Fruit fly (Drosophila melanogaster) whole organism, embryonic: ENCODE measurements around the gene zye.

Experiments
- Abd-B ChIP-seq: fragments of 200-800 bp; sonication (Bioruptor generic); optimal IDR thresholded peaks from 2 replicates; lab custom pipeline; 2018; ENCODE audit warnings: missing biosample characterization, mild to moderate bottlenecking, missing genetic modification characterization, moderate library complexity
- BEAF-32 ChIP-seq: fragments of 200-800 bp; sonication (Bioruptor generic); optimal IDR thresholded peaks from 3 replicates; lab custom pipeline; 2017; ENCODE audit warnings: missing biosample characterization, missing genetic modification characterization, mild to moderate bottlenecking, moderate library complexity, missing genetic modification reagents
- CG1024 ChIP-seq: fragments of 200-800 bp; sonication (Bioruptor generic); IDR thresholded peaks from 2 replicates; pipeline ENCODE4 v1.3.6; 2022; ENCODE audit warnings: missing biosample characterization, missing genetic modification characterization
- CG11093 ChIP-seq: fragments of 200-800 bp; sonication (Bioruptor generic); IDR thresholded peaks from 3 replicates; pipeline ENCODE4 v1.3.6; 2022; ENCODE audit warnings: missing biosample characterization, missing genetic modification characterization
- CG11398 ChIP-seq: fragments of 200-800 bp; sonication (Bioruptor generic); optimal IDR thresholded peaks from 2 replicates; lab custom pipeline; 2016; ENCODE audit warnings: missing biosample characterization, missing genetic modification characterization
- CG11560 ChIP-seq: fragments of 200-800 bp; sonication (Bioruptor generic); IDR thresholded peaks from 3 replicates; pipeline ENCODE4 v1.3.6; 2022; ENCODE audit warnings: missing biosample characterization, missing genetic modification characterization
- CG11723 ChIP-seq: fragments of 200-800 bp; sonication (Bioruptor generic); optimal IDR thresholded peaks from 2 replicates; lab custom pipeline; 2017; ENCODE audit warnings: missing biosample characterization, mild to moderate bottlenecking, missing genetic modification characterization
- CG15011 ChIP-seq: fragments of 200-800 bp; sonication (Bioruptor generic); optimal IDR thresholded peaks from 3 replicates; lab custom pipeline; 2018; ENCODE audit warnings: missing biosample characterization, mild to moderate bottlenecking, missing genetic modification characterization
- CG15696 ChIP-seq: fragments of 200-800 bp; sonication (Bioruptor generic); optimal IDR thresholded peaks from 2 replicates; lab custom pipeline; 2019; ENCODE audit warnings: missing biosample characterization, mild to moderate bottlenecking, missing genetic modification characterization, moderate library complexity
- CG1647 ChIP-seq: fragments of 200-800 bp; sonication (Bioruptor generic); optimal IDR thresholded peaks from 3 replicates; lab custom pipeline; 2016; ENCODE audit warnings: missing biosample characterization, missing genetic modification characterization
- CG17802 ChIP-seq: fragments of 200-800 bp; sonication (Bioruptor generic); optimal IDR thresholded peaks from 2 replicates; lab custom pipeline; 2018; ENCODE audit warnings: missing biosample characterization, mild to moderate bottlenecking, missing genetic modification characterization, moderate library complexity
- CG18262 ChIP-seq: fragments of 200-800 bp; optimal IDR thresholded peaks from 3 replicates; lab custom pipeline; 2019; ENCODE audit warnings: missing biosample characterization, mild to moderate bottlenecking, missing genetic modification characterization, moderate library complexity
- CG1832 ChIP-seq: fragments of 200-800 bp; sonication (Bioruptor generic); optimal IDR thresholded peaks from 2 replicates; lab custom pipeline; 2017; ENCODE audit warnings: missing biosample characterization, mild to moderate bottlenecking, missing genetic modification characterization, inconsistent platforms
- CG2875 ChIP-seq: fragments of 200-800 bp; sonication (Bioruptor generic); optimal IDR thresholded peaks from 2 replicates; lab custom pipeline; 2017; ENCODE audit warnings: missing biosample characterization, mild to moderate bottlenecking, missing genetic modification characterization, missing genetic modification reagents
- CG34224 ChIP-seq: fragments of 200-800 bp; sonication (Bioruptor generic); IDR thresholded peaks from 3 replicates; pipeline ENCODE4 v1.3.6; 2022; ENCODE audit warnings: missing biosample characterization, missing genetic modification characterization; ENCODE audit not compliant: partially characterized antibody
- CG6272 ChIP-seq: fragments of 200-800 bp; sonication (Bioruptor generic); IDR thresholded peaks from 2 replicates; pipeline ENCODE4 v1.3.6; 2022; ENCODE audit warnings: missing biosample characterization, missing genetic modification characterization
- CG7839 ChIP-seq: fragments of 200-800 bp; sonication (Bioruptor generic); optimal IDR thresholded peaks from 3 replicates; lab custom pipeline; 2018; ENCODE audit warnings: missing biosample characterization, mild to moderate bottlenecking, missing genetic modification characterization, moderate library complexity
- CG9727 ChIP-seq: fragments of 200-800 bp; sonication (Bioruptor generic); optimal IDR thresholded peaks from 3 replicates; lab custom pipeline; 2017; ENCODE audit warnings: missing biosample characterization, mild to moderate bottlenecking, missing genetic modification characterization
- Chrac-16 ChIP-seq: fragments of 200-800 bp; sonication (Bioruptor generic); optimal IDR thresholded peaks from 3 replicates; lab custom pipeline; 2016; ENCODE audit warnings: missing biosample characterization, missing genetic modification characterization
- Dfd ChIP-seq, 2 experiments: fragments of >200 bp; optimal IDR thresholded peaks; 2 replicates each; lab custom pipeline; 2017; ENCODE audit warnings: missing biosample characterization in 2 of 2, missing genetic modification characterization in 2 of 2
- E2f1 ChIP-seq: fragments of 200-800 bp; sonication (Bioruptor generic); IDR thresholded peaks from 2 replicates; pipeline ENCODE4 v1.3.6; 2022; ENCODE audit warnings: missing biosample characterization, missing genetic modification characterization
- HmgZ ChIP-seq: fragments of 200-800 bp; sonication (Bioruptor generic); optimal IDR thresholded peaks from 2 replicates; lab custom pipeline; 2018; ENCODE audit warnings: missing biosample characterization, mild to moderate bottlenecking, missing genetic modification characterization
- Hr78 ChIP-seq, 2 experiments: fragments of 200-800 bp in 1 of 2; fragments of >200 bp in 1 of 2; sonication (Bioruptor generic) in 1 of 2; optimal IDR thresholded peaks; 2 replicates each; lab custom pipeline; 2017 to 2019; ENCODE audit warnings: missing biosample characterization in 2 of 2, missing genetic modification characterization in 2 of 2, mild to moderate bottlenecking in 1 of 2, moderate library complexity in 1 of 2
- Jarid2 ChIP-seq: fragments of 200-800 bp; sonication (Bioruptor generic); optimal IDR thresholded peaks from 3 replicates; lab custom pipeline; 2017; ENCODE audit warnings: mild to moderate bottlenecking, missing biosample characterization, missing genetic modification reagents, missing genetic modification characterization
- MTF-1 ChIP-seq: fragments of 200-800 bp; sonication (Bioruptor generic); optimal IDR thresholded peaks from 2 replicates; lab custom pipeline; 2018; ENCODE audit warnings: missing biosample characterization, mild to moderate bottlenecking, missing genetic modification characterization, borderline replicate concordance
- Meics ChIP-seq: fragments of 200-800 bp; sonication (Bioruptor generic); optimal IDR thresholded peaks from 2 replicates; lab custom pipeline; 2017; ENCODE audit warnings: missing biosample characterization, mild to moderate bottlenecking, missing genetic modification characterization
- Poxn ChIP-seq: fragments of 200-800 bp; sonication (Bioruptor generic); IDR thresholded peaks from 2 replicates; pipeline ENCODE4 v1.3.6; 2022; ENCODE audit warnings: missing biosample characterization, missing genetic modification characterization
- Side ChIP-seq: fragments of 200-800 bp; sonication (Bioruptor generic); optimal IDR thresholded peaks from 2 replicates; lab custom pipeline; 2016; ENCODE audit warnings: missing biosample characterization, missing genetic modification characterization
- Sin3A ChIP-seq: fragments of >200 bp; optimal IDR thresholded peaks from 2 replicates; lab custom pipeline; 2018
- Sox100B ChIP-seq: fragments of 200-800 bp; sonication (Bioruptor generic); optimal IDR thresholded peaks from 3 replicates; lab custom pipeline; 2018; ENCODE audit warnings: missing biosample characterization, mild to moderate bottlenecking, missing genetic modification characterization
- Tbp ChIP-seq: fragments of >200 bp; optimal IDR thresholded peaks from 2 replicates; lab custom pipeline; 2018; ENCODE audit warnings: missing biosample characterization, missing genetic modification characterization
- abd-A ChIP-seq: fragments of 200-800 bp; sonication (Bioruptor generic); optimal IDR thresholded peaks from 3 replicates; lab custom pipeline; 2019; ENCODE audit warnings: missing biosample characterization, mild to moderate bottlenecking, missing genetic modification characterization, moderate library complexity
- bcd ChIP-seq: fragments of 200-800 bp; sonication (Bioruptor generic); optimal IDR thresholded peaks from 2 replicates; lab custom pipeline; 2017; ENCODE audit warnings: missing biosample characterization, mild to moderate bottlenecking, missing genetic modification characterization
- dmrt99B ChIP-seq: fragments of 200-800 bp; sonication (Bioruptor generic); optimal IDR thresholded peaks from 2 replicates; lab custom pipeline; 2018; ENCODE audit warnings: missing biosample characterization, mild to moderate bottlenecking, missing genetic modification characterization, moderate library complexity
- gcm2 ChIP-seq: fragments of 200-800 bp; sonication (Bioruptor generic); optimal IDR thresholded peaks from 2 replicates; lab custom pipeline; 2016; ENCODE audit warnings: missing biosample characterization, missing genetic modification characterization
- gem ChIP-seq: fragments of 200-800 bp; sonication (Bioruptor generic); optimal IDR thresholded peaks from 2 replicates; lab custom pipeline; 2019; ENCODE audit warnings: missing biosample characterization, mild to moderate bottlenecking, missing genetic modification characterization, moderate library complexity
- hkb ChIP-seq, 2 experiments: fragments of 200-800 bp in 1 of 2; fragments of >200 bp in 1 of 2; sonication (Bioruptor generic) in 1 of 2; IDR thresholded peaks in 1 of 2; optimal IDR thresholded peaks in 1 of 2; 2 replicates each; pipeline versions ENCODE4 v1.3.6 to Lab custom; 2017 to 2022; ENCODE audit warnings: missing biosample characterization in 1 of 2, missing genetic modification characterization in 1 of 2
- ind ChIP-seq: fragments of 200-800 bp; sonication (Bioruptor generic); optimal IDR thresholded peaks from 3 replicates; lab custom pipeline; 2016; ENCODE audit warnings: missing biosample characterization, missing genetic modification characterization
- lab ChIP-seq: fragments of 200-800 bp; sonication (Bioruptor generic); optimal IDR thresholded peaks from 3 replicates; lab custom pipeline; 2017; ENCODE audit warnings: missing biosample characterization, missing genetic modification characterization, mild to moderate bottlenecking, moderate library complexity, missing genetic modification reagents
- nerfin-2 ChIP-seq: fragments of 200-800 bp; sonication (Bioruptor generic); IDR thresholded peaks from 2 replicates; pipeline ENCODE4 v1.3.6; 2022; ENCODE audit warnings: missing biosample characterization, missing genetic modification characterization; ENCODE audit not compliant: partially characterized antibody
- pan ChIP-seq, 4 experiments: fragments of >200 bp in 3 of 4; fragments of 200-800 bp in 1 of 4; sonication (Bioruptor generic) in 1 of 4; optimal IDR thresholded peaks in 3 of 4; IDR thresholded peaks in 1 of 4; 2 replicates each; pipeline versions ENCODE4 v1.3.6 to Lab custom; 2017 to 2022; ENCODE audit warnings: missing biosample characterization in 2 of 4, missing genetic modification characterization in 2 of 4, mixed read lengths in 1 of 4
- pita ChIP-seq: fragments of 200-800 bp; sonication (Bioruptor generic); optimal IDR thresholded peaks from 2 replicates; lab custom pipeline; 2017; ENCODE audit warnings: missing biosample characterization, mild to moderate bottlenecking, missing genetic modification characterization
- run ChIP-seq: fragments of 200-800 bp; sonication (Bioruptor generic); optimal IDR thresholded peaks from 3 replicates; lab custom pipeline; 2018; ENCODE audit warnings: missing biosample characterization, mild to moderate bottlenecking, missing genetic modification characterization
- sr ChIP-seq: fragments of 200-800 bp; sonication (Bioruptor generic); IDR thresholded peaks from 3 replicates; pipeline ENCODE4 v1.3.6; 2022; ENCODE audit warnings: missing biosample characterization, missing genetic modification characterization
- trem ChIP-seq: fragments of 200-800 bp; optimal IDR thresholded peaks from 3 replicates; lab custom pipeline; 2019; ENCODE audit warnings: missing biosample characterization, mild to moderate bottlenecking, missing genetic modification characterization, moderate library complexity
- tx ChIP-seq: fragments of 200-800 bp; sonication (Bioruptor generic); optimal IDR thresholded peaks from 2 replicates; lab custom pipeline; 2016; ENCODE audit warnings: missing biosample characterization, missing genetic modification characterization
- usp ChIP-seq: fragments of >200 bp; optimal IDR thresholded peaks from 2 replicates; lab custom pipeline; 2017; ENCODE audit warnings: missing biosample characterization, missing genetic modification characterization

zye gene

dm6 chr3L:20405971-20406948 lies 7.1 kb upstream of the zye start (continued):
- TF ChIP-seq Chrac-16 (no peak), CG15011 (GFP tag; lab: Kevin White, UChicago) (no peak), gem (peak; percentile 30), trem (no peak), Meics (peak; percentile 8), CG6272 (GFP tag; lab: Robert Waterston, UW) (no peak), sr (GFP tag; lab: Robert Waterston, UW) (no peak), run (peak; percentile 12), CG7839 (no peak), CG2875 (GFP tag; lab: Kevin White, UChicago) (peak; percentile 22), gcm2 (GFP tag; lab: Kevin White, UChicago) (no peak), nerfin-2 (no peak), tx (GFP tag; lab: Kevin White, UChicago) (no peak), CG1832 (GFP tag; lab: Kevin White, UChicago) (no peak), usp (GFP tag; lab: Kevin White, UChicago) (no peak), Jarid2 (no peak), ind (GFP tag; lab: Kevin White, UChicago) (no peak), abd-A (tag; lab: Kevin White, UChicago) (no peak), BEAF-32 (GFP tag; lab: Kevin White, UChicago) (no peak), CG11093 (GFP tag; lab: Robert Waterston, UW) (no peak), HmgZ (tag; lab: Kevin White, UChicago) (peak; percentile 48), Side (GFP tag; lab: Kevin White, UChicago) (no peak), CG17802 (tag; lab: Kevin White, UChicago) (peak; percentile 71), CG9727 (GFP tag; lab: Kevin White, UChicago) (no peak), E2f1 (GFP tag; lab: Robert Waterston, UW) (no peak), CG1024 (GFP tag; lab: Robert Waterston, UW) (no peak), lab (GFP tag; lab: Kevin White, UChicago) (peak; percentile 50), Sox100B (GFP tag; lab: Kevin White, UChicago) (peak; percentile 29), CG11723 (no peak), pita (GFP tag; lab: Kevin White, UChicago) (no peak), Tbp (GFP tag; lab: Kevin White, UChicago) (no peak), Poxn (no peak), pan (optimal IDR thresholded peaks at IDR 0.05; lab: Kevin White, UChicago) (no peak), pan (GFP tag; optimal IDR thresholded peaks at IDR 0.05 in 1 of 2, IDR thresholded peaks at IDR 0.05 in 1 of 2) (no peak), dmrt99B (tag; lab: Kevin White, UChicago) (no peak), Dfd (GFP tag; optimal IDR thresholded peaks at IDR 0.05; lab: Kevin White, UChicago) (no peak), Hr78 (GFP tag; optimal IDR thresholded peaks at IDR 0.05; lab: Kevin White, UChicago) (no peak), CG15696 (tag; lab: Kevin White, UChicago) (peak; percentile 11), CG34224 (GFP tag; lab: Robert Waterston, UW) (no peak), CG18262 (tag; lab: Kevin White, UChicago) (no peak), Abd-B (no peak), CG11398 (GFP tag; lab: Kevin White, UChicago) (no peak), CG11560 (tag; lab: Robert Waterston, UW) (no peak), CG1647 (no peak), MTF-1 (GFP tag; lab: Kevin White, UChicago) (peak; percentile 30), Sin3A (lab: Kevin White, UChicago) (no peak), bcd (GFP tag; lab: Kevin White, UChicago) (no peak), hkb (optimal IDR thresholded peaks at IDR 0.05; lab: Kevin White, UChicago) (no peak), hkb (GFP tag; IDR thresholded peaks at IDR 0.05; lab: Robert Waterston, UW) (peak; percentile 38; the same call in 1 of the 2 replicates)
